Worm (Caenorhabditis elegans) whole organism, L3 larva: Measurements from ENCODE around the gene F21C10.9.

ENCODE experiments used
- R02D3.7 ChIP-seq: fragments of 150-350 bp; optimal IDR thresholded peaks from 2 replicates; lab custom pipeline; 2014; ENCODE audit warnings: missing biosample characterization, missing genetic modification characterization
- ZK546.5 ChIP-seq: sonication (generic microtip); optimal IDR thresholded peaks from 2 replicates; lab custom pipeline; 2017; ENCODE audit warnings: missing biosample characterization, missing genetic modification characterization
- aly-2 ChIP-seq: fragments of 150-350 bp; optimal IDR thresholded peaks from 2 replicates; lab custom pipeline; 2014; ENCODE audit warnings: missing biosample characterization, missing genetic modification characterization
- ceh-82 ChIP-seq: fragments of 150-350 bp; optimal IDR thresholded peaks from 2 replicates; lab custom pipeline; 2014; ENCODE audit warnings: missing biosample characterization, missing genetic modification characterization
- ceh-9 ChIP-seq: sonication (generic microtip); optimal IDR thresholded peaks from 2 replicates; lab custom pipeline; 2018; ENCODE audit warnings: missing biosample characterization, missing genetic modification characterization
- daf-12 ChIP-seq: fragments of 150-350 bp; optimal IDR thresholded peaks from 2 replicates; lab custom pipeline; 2014; ENCODE audit warnings: missing biosample characterization, missing genetic modification reagents, missing genetic modification characterization
- egl-27 ChIP-seq: sonication (generic microtip); optimal IDR thresholded peaks from 4 replicates; lab custom pipeline; 2017; ENCODE audit warnings: missing biosample characterization, missing genetic modification reagents, missing genetic modification characterization
- elt-2 ChIP-seq: sonication (generic microtip); optimal IDR thresholded peaks from 2 replicates; lab custom pipeline; 2016; ENCODE audit warnings: missing genetic modification reagents, mild to moderate bottlenecking, missing genetic modification characterization, missing compliant biosample characterization
- fos-1 ChIP-seq: fragments of 150-350 bp; optimal IDR thresholded peaks from 2 replicates; lab custom pipeline; 2014; ENCODE audit warnings: missing biosample characterization, missing genetic modification characterization
- nfya-1 ChIP-seq: sonication (generic microtip); optimal IDR thresholded peaks from 2 replicates; lab custom pipeline; 2017; ENCODE audit warnings: missing genetic modification characterization, mild to moderate bottlenecking, missing compliant biosample characterization, antibody characterized with exemption, moderate library complexity; ENCODE audit not compliant: insufficient read depth
- nhr-23 ChIP-seq: fragments of 150-350 bp; optimal IDR thresholded peaks from 2 replicates; lab custom pipeline; 2014; ENCODE audit warnings: missing biosample characterization, missing genetic modification reagents, missing genetic modification characterization
- skn-1 ChIP-seq: fragments of 150-350 bp; optimal IDR thresholded peaks from 2 replicates; lab custom pipeline; 2014; ENCODE audit warnings: missing biosample characterization, missing genetic modification characterization

DNA sequence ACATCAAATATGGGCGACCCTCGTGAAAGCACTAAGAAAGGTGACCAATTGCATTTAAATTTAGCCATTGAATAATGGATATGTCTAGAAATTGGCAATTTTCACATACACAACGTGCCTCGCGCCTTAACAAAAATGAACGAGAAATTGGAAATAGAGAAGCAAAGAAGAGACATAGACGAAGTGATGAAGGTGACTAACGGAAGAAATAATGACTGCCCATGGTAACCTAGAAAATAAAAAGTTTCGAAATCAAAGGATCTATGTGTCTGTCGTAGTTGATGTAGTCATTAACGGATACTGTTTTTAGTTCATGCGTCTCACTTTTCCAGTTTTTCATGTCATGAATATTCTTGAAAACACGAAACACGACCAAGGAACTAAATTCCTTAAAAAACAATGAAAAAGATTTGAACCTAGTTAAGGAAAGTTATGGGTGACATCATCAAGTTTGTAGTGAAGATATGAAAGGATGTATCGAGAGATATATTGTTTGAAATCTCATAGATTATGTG is 20.4 kb downstream of the F21C10.9 start:
- TF ChIP-seq ceh-82 (tag; lab: Kevin White, UChicago) (no peak), nfya-1 (tag; lab: Kevin White, UChicago) (no peak), R02D3.7 (no peak), fos-1 (tag; lab: Kevin White, UChicago) (no peak), nhr-23 (peak; percentile 56), ceh-9 (no peak), egl-27 (tag; lab: Kevin White, UChicago) (no peak), elt-2 (tag; lab: Kevin White, UChicago) (no peak), ZK546.5 (tag; lab: Kevin White, UChicago) (no peak), skn-1 (tag; lab: Kevin White, UChicago) (no peak), daf-12 (tag; lab: Kevin White, UChicago) (no peak), aly-2 (tag; lab: Kevin White, UChicago) (no peak)
